Fruit fly (Drosophila melanogaster) whole organism, prepupa: ENCODE results near the gene mRpL55.

Experiments used
- CG10631 ChIP-seq: fragments of 200-800 bp; sonication (Bioruptor generic); optimal IDR thresholded peaks from 2 replicates; lab custom pipeline; 2016; ENCODE audit warnings: missing biosample characterization, missing genetic modification characterization
- CG11902 ChIP-seq: fragments of 200-800 bp; sonication (Bioruptor generic); optimal IDR thresholded peaks from 3 replicates; lab custom pipeline; 2016; ENCODE audit warnings: missing biosample characterization, missing genetic modification characterization
- CG15336 ChIP-seq: fragments of 200-800 bp; sonication (Bioruptor generic); IDR thresholded peaks from 2 replicates; pipeline ENCODE4 v1.3.6; 2022; ENCODE audit warnings: missing biosample characterization, missing genetic modification characterization
- CG1621 ChIP-seq: fragments of 200-800 bp; sonication (Bioruptor generic); optimal IDR thresholded peaks from 3 replicates; lab custom pipeline; 2018; ENCODE audit warnings: missing biosample characterization, mild to moderate bottlenecking, missing genetic modification characterization
- CG16779 ChIP-seq: fragments of 200-800 bp; sonication (Bioruptor generic); optimal IDR thresholded peaks from 3 replicates; lab custom pipeline; 2017; ENCODE audit warnings: missing biosample characterization, mild to moderate bottlenecking, missing genetic modification characterization
- CG31627 ChIP-seq: fragments of 200-800 bp; sonication (Bioruptor generic); optimal IDR thresholded peaks from 3 replicates; lab custom pipeline; 2016; ENCODE audit warnings: missing biosample characterization, missing genetic modification characterization
- CG34406 ChIP-seq: fragments of 200-800 bp; sonication (Bioruptor generic); optimal IDR thresholded peaks from 3 replicates; lab custom pipeline; 2016; ENCODE audit warnings: missing biosample characterization, missing genetic modification characterization
- CG3919 ChIP-seq: fragments of 200-800 bp; sonication (Bioruptor generic); optimal IDR thresholded peaks from 3 replicates; lab custom pipeline; 2016; ENCODE audit warnings: missing biosample characterization, missing genetic modification characterization
- CG4318 ChIP-seq: fragments of 200-800 bp; sonication (Bioruptor generic); optimal IDR thresholded peaks from 3 replicates; lab custom pipeline; 2017; ENCODE audit warnings: missing biosample characterization, mild to moderate bottlenecking, missing genetic modification characterization
- CG6163 ChIP-seq: fragments of 200-800 bp; sonication (Bioruptor generic); IDR thresholded peaks from 3 replicates; pipeline ENCODE4 v1.3.6; 2022; ENCODE audit warnings: missing biosample characterization, missing genetic modification characterization
- CG6276 ChIP-seq: fragments of 200-800 bp; sonication (Bioruptor generic); optimal IDR thresholded peaks from 2 replicates; lab custom pipeline; 2017; ENCODE audit warnings: missing biosample characterization, mild to moderate bottlenecking, missing genetic modification characterization
- CG6792 ChIP-seq: fragments of 200-800 bp; sonication (Bioruptor generic); optimal IDR thresholded peaks from 3 replicates; lab custom pipeline; 2016; ENCODE audit warnings: missing biosample characterization, missing genetic modification characterization
- CG6808 ChIP-seq: fragments of 200-800 bp; sonication (Bioruptor generic); optimal IDR thresholded peaks from 3 replicates; lab custom pipeline; 2017; ENCODE audit warnings: missing biosample characterization, missing genetic modification characterization, mild to moderate bottlenecking, moderate library complexity, missing genetic modification reagents
- CG6854 ChIP-seq: fragments of 200-800 bp; sonication (Bioruptor generic); optimal IDR thresholded peaks from 2 replicates; lab custom pipeline; 2017; ENCODE audit warnings: missing biosample characterization, mild to moderate bottlenecking, missing genetic modification characterization
- CG7368 ChIP-seq: fragments of 200-800 bp; sonication (Bioruptor generic); optimal IDR thresholded peaks from 3 replicates; lab custom pipeline; 2016; ENCODE audit warnings: missing biosample characterization, missing genetic modification characterization
- CG8119 ChIP-seq: fragments of 200-800 bp; sonication (Bioruptor generic); IDR thresholded peaks from 3 replicates; pipeline ENCODE4 v1.3.6; 2022; ENCODE audit warnings: missing biosample characterization, missing genetic modification characterization
- CG8632 ChIP-seq: fragments of 200-800 bp; sonication (Bioruptor generic); optimal IDR thresholded peaks from 3 replicates; lab custom pipeline; 2016; ENCODE audit warnings: missing biosample characterization, missing genetic modification characterization
- CG9139 ChIP-seq: fragments of 200-800 bp; sonication (Bioruptor generic); optimal IDR thresholded peaks from 3 replicates; lab custom pipeline; 2017; ENCODE audit warnings: missing biosample characterization, mild to moderate bottlenecking, missing genetic modification characterization
- Eip75B ChIP-seq: fragments of 200-800 bp; sonication (Bioruptor generic); optimal IDR thresholded peaks from 3 replicates; lab custom pipeline; 2016; ENCODE audit warnings: missing biosample characterization, missing genetic modification characterization
- Eip78C ChIP-seq: fragments of 200-800 bp; sonication (Bioruptor generic); peaks from one replicate; lab custom pipeline; 2016; ENCODE audit warnings: missing biosample characterization, missing genetic modification characterization
- Eip93F ChIP-seq: fragments of 200-800 bp; sonication (Bioruptor generic); optimal IDR thresholded peaks from 2 replicates; lab custom pipeline; 2016; ENCODE audit warnings: missing biosample characterization, mild to moderate bottlenecking, missing genetic modification characterization
- Ets21C ChIP-seq: fragments of 200-800 bp; sonication (Bioruptor generic); optimal IDR thresholded peaks from 3 replicates; lab custom pipeline; 2016; ENCODE audit warnings: missing biosample characterization, missing genetic modification characterization
- Hr38 ChIP-seq: sonication (Bioruptor generic); optimal IDR thresholded peaks from 2 replicates; lab custom pipeline; 2016; ENCODE audit warnings: missing biosample characterization, missing genetic modification characterization
- Hr39 ChIP-seq: fragments of 200-800 bp; sonication (Bioruptor generic); optimal IDR thresholded peaks from 2 replicates; lab custom pipeline; 2016; ENCODE audit warnings: missing biosample characterization, missing genetic modification characterization
- Hr4 ChIP-seq: fragments of 200-800 bp; sonication (Bioruptor generic); optimal IDR thresholded peaks from 3 replicates; lab custom pipeline; 2016; ENCODE audit warnings: missing biosample characterization, missing genetic modification characterization
- Lpt ChIP-seq: fragments of 200-800 bp; sonication (Bioruptor generic); optimal IDR thresholded peaks from 3 replicates; lab custom pipeline; 2016; ENCODE audit warnings: missing biosample characterization, missing genetic modification characterization
- Met ChIP-seq: fragments of 200-800 bp; sonication (Bioruptor generic); optimal IDR thresholded peaks from 3 replicates; lab custom pipeline; 2016; ENCODE audit warnings: missing biosample characterization, missing genetic modification characterization
- OdsH ChIP-seq: fragments of 200-800 bp; sonication (Bioruptor generic); optimal IDR thresholded peaks from 3 replicates; lab custom pipeline; 2016; ENCODE audit warnings: missing biosample characterization, missing genetic modification characterization
- Sox102F ChIP-seq: fragments of 200-800 bp; sonication (Bioruptor generic); optimal IDR thresholded peaks from 2 replicates; lab custom pipeline; 2016; ENCODE audit warnings: missing biosample characterization, mild to moderate bottlenecking, missing genetic modification characterization
- Sox14 ChIP-seq: fragments of 200-800 bp; sonication (Bioruptor generic); optimal IDR thresholded peaks from 3 replicates; lab custom pipeline; 2016; ENCODE audit warnings: missing biosample characterization, missing genetic modification characterization
- Sox15 ChIP-seq: fragments of 200-800 bp; sonication (Bioruptor generic); optimal IDR thresholded peaks from 3 replicates; lab custom pipeline; 2016; ENCODE audit warnings: missing biosample characterization, missing genetic modification characterization
- achi ChIP-seq: fragments of 200-800 bp; sonication (Bioruptor generic); optimal IDR thresholded peaks from 3 replicates; lab custom pipeline; 2016; ENCODE audit warnings: missing biosample characterization, missing genetic modification characterization
- acj6 ChIP-seq: fragments of 200-800 bp; sonication (Bioruptor generic); optimal IDR thresholded peaks from 3 replicates; lab custom pipeline; 2016; ENCODE audit warnings: missing biosample characterization, missing genetic modification characterization
- cyc ChIP-seq: fragments of 200-800 bp; sonication (Bioruptor generic); optimal IDR thresholded peaks from 3 replicates; lab custom pipeline; 2016; ENCODE audit warnings: missing biosample characterization, missing genetic modification characterization
- dsx ChIP-seq: fragments of 200-800 bp; optimal IDR thresholded peaks from 3 replicates; lab custom pipeline; 2019; ENCODE audit warnings: missing biosample characterization, mild to moderate bottlenecking, missing genetic modification characterization, moderate library complexity; ENCODE audit not compliant: poor library complexity, severe bottlenecking
- eg ChIP-seq: fragments of 200-800 bp; sonication (Bioruptor generic); IDR thresholded peaks from 3 replicates; pipeline ENCODE4 v1.3.6; 2022; ENCODE audit warnings: missing biosample characterization, missing genetic modification characterization
- esn ChIP-seq: fragments of 200-800 bp; sonication (Bioruptor generic); optimal IDR thresholded peaks from 2 replicates; lab custom pipeline; 2016; ENCODE audit warnings: missing biosample characterization, mild to moderate bottlenecking, missing genetic modification characterization, moderate library complexity
- fd85E ChIP-seq: fragments of 200-800 bp; sonication (Bioruptor generic); optimal IDR thresholded peaks from 3 replicates; lab custom pipeline; 2016; ENCODE audit warnings: missing biosample characterization, missing genetic modification characterization
- lz ChIP-seq: fragments of 200-800 bp; sonication (Bioruptor generic); optimal IDR thresholded peaks from 3 replicates; lab custom pipeline; 2016; ENCODE audit warnings: missing biosample characterization, missing genetic modification characterization
- net ChIP-seq: fragments of 200-800 bp; sonication (Bioruptor generic); optimal IDR thresholded peaks from 3 replicates; lab custom pipeline; 2016; ENCODE audit warnings: missing biosample characterization, missing genetic modification characterization
- pdm3 ChIP-seq: fragments of 200-800 bp; sonication (Bioruptor generic); optimal IDR thresholded peaks from 3 replicates; lab custom pipeline; 2016; ENCODE audit warnings: missing biosample characterization, missing genetic modification characterization
- salr ChIP-seq, 2 experiments: fragments of 200-800 bp; sonication (Bioruptor generic); optimal IDR thresholded peaks; 3 replicates each; lab custom pipeline; 2016 to 2018; ENCODE audit warnings: missing biosample characterization in 2 of 2, missing genetic modification characterization in 2 of 2, mild to moderate bottlenecking in 1 of 2
- ss ChIP-seq, 2 experiments: fragments of 200-800 bp; sonication (Bioruptor generic); optimal IDR thresholded peaks; 2 replicates in 1 of 2; 3 replicates in 1 of 2; lab custom pipeline; 2017 to 2018; ENCODE audit warnings: mild to moderate bottlenecking in 2 of 2, missing biosample characterization in 2 of 2, missing genetic modification characterization in 2 of 2, moderate library complexity in 1 of 2
- svp ChIP-seq: fragments of 200-800 bp; sonication (Bioruptor generic); peaks from one replicate; lab custom pipeline; 2016; ENCODE audit warnings: missing biosample characterization, missing genetic modification characterization
- topi ChIP-seq: fragments of 200-800 bp; sonication (Bioruptor generic); optimal IDR thresholded peaks from 3 replicates; lab custom pipeline; 2016; ENCODE audit warnings: missing biosample characterization, missing genetic modification characterization
- vri ChIP-seq: fragments of 200-800 bp; sonication (Bioruptor generic); optimal IDR thresholded peaks from 3 replicates; lab custom pipeline; 2016; ENCODE audit warnings: missing biosample characterization, mild to moderate bottlenecking, missing genetic modification characterization

Gene mRpL55

DNA sequence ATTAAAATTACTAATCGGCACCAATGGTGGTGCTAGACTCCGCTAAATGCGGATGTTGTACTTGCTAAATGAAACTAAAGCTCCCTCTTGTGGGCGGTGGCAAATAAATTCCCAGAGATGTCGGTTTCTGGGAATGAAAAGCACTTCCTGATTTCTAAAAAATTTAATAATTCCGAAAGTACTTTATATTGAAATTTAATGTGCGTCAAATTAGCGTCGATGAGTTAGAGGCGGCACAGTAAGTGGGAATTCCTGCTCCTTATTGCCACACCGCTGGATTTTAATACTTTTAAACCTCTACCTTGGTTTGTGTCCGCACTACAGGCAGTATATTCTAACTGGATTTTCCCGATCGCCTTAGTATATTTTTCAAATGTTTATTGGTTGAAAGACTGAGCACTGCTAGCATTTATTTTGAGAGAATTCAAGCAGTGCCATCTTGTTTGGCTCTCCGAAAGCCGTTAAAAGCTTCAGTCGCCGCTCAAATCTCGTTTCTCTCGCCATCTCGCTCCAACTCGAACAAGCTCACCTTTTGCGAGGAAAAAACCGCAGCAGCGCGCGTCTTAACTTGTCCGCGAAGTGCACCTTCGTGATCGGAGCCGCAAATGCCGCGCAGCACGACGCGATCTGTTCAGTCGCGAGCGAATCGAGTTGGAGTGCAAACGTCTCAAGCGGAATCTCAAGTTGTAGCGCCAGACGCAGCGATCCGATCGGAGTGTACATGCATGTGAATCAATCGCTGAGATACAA is 1.8 kb upstream of the mRpL55 start, which contains the start of gene CG6040:
Gene CG6040, plus strand, starts transcription at position 663 of the 750 bp plus-strand sequence.
- peak; percentile 41 for TF ChIP-seq CG1621
- peak; percentile 9 for TF ChIP-seq esn
- peak; percentile 93 for TF ChIP-seq dsx (GFP tag; lab: Kevin White, UChicago)
- peak; percentile 30 for TF ChIP-seq Met
- peak; percentile 29 for TF ChIP-seq acj6 (GFP tag; lab: Kevin White, UChicago)
- TF ChIP-seq net, result peak; percentile 59
- TF ChIP-seq CG6276 (GFP tag; lab: Kevin White, UChicago), result peak; percentile 58
- TF ChIP-seq Ets21C (GFP tag; lab: Kevin White, UChicago), result peak; percentile 12
- peak; percentile 5 for TF ChIP-seq lz (GFP tag; lab: Kevin White, UChicago)
- TF ChIP-seq CG6854 (GFP tag; lab: Kevin White, UChicago), result peak; percentile 85
- TF ChIP-seq CG6163 (GFP tag; lab: Robert Waterston, UW), result peak; percentile 48; the same call in 2 of the 3 replicates
- TF ChIP-seq CG7368 (GFP tag; lab: Kevin White, UChicago), result peak; percentile 30
- peak; percentile 26 to 82 for TF ChIP-seq ss (GFP tag; optimal IDR thresholded peaks at IDR 0.05; lab: Kevin White, UChicago)
- peak; percentile 56 for TF ChIP-seq CG9139 (GFP tag; lab: Kevin White, UChicago)
- TF ChIP-seq pdm3 (GFP tag; lab: Kevin White, UChicago), result peak; percentile 1
- TF ChIP-seq Hr39 (GFP tag; lab: Kevin White, UChicago), result peak; percentile 46
- TF ChIP-seq OdsH (GFP tag; lab: Kevin White, UChicago), result peak; percentile 4
- TF ChIP-seq CG8119 (GFP tag; lab: Robert Waterston, UW), result no peak; the same call in 2 of the 3 replicates
- TF ChIP-seq CG31627 (GFP tag; lab: Kevin White, UChicago), result peak; percentile 46
- peak; percentile 38 for TF ChIP-seq CG3919 (GFP tag; lab: Kevin White, UChicago)
- TF ChIP-seq vri (GFP tag; lab: Kevin White, UChicago), result peak; percentile 5
- no peak for TF ChIP-seq CG4318
- TF ChIP-seq topi (GFP tag; lab: Kevin White, UChicago), result peak; percentile 13
- TF ChIP-seq CG8632 (GFP tag; lab: Kevin White, UChicago), result no peak
- TF ChIP-seq Eip78C (GFP tag; lab: Kevin White, UChicago), result peak; percentile 79
- peak; percentile 30 for TF ChIP-seq svp (GFP tag; lab: Kevin White, UChicago)
- TF ChIP-seq CG16779 (tag; lab: Kevin White, UChicago), result peak; percentile 30
- no peak for TF ChIP-seq fd85E (GFP tag; lab: Kevin White, UChicago)
- no peak for TF ChIP-seq CG10631 (GFP tag; lab: Kevin White, UChicago)
- TF ChIP-seq eg, result peak; percentile 62; the same call in 2 of the 3 replicates
- no peak for TF ChIP-seq Hr38 (GFP tag; lab: Kevin White, UChicago)
- peak; percentile 14 for TF ChIP-seq achi
- TF ChIP-seq CG6808 (GFP tag; lab: Kevin White, UChicago), result peak; percentile 1
- TF ChIP-seq CG6792 (GFP tag; lab: Kevin White, UChicago), result no peak
- TF ChIP-seq CG15336 (GFP tag; lab: Robert Waterston, UW), result peak; percentile 66; the same call in 1 of the 2 replicates
- no peak for TF ChIP-seq salr (GFP tag; optimal IDR thresholded peaks at IDR 0.05; lab: Kevin White, UChicago)
- TF ChIP-seq Hr4 (GFP tag; lab: Kevin White, UChicago), result peak; percentile 22
- TF ChIP-seq Sox14, result peak; percentile 41
- peak; percentile 35 for TF ChIP-seq cyc (GFP tag; lab: Kevin White, UChicago)

DNA sequence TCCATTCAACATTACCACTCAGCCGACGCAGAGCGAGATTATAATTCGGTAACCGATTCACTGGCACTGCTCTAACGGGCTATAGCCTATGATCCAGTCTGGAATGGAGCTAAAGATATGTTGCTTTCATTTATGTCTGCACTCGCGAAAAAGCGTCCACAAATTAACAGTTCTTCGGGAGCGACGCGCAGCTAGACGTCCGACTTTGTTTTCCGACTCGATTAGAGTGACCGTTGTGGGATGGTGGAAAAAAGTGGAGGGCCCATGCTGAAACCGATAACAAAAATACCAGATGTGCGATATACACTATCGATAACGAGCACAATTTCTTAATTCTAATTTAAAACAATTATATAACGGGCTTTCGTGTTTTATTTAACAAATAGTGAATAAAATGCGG is 666 bp downstream of the mRpL55 start, which contains the start of gene cdi:
Gene cdi, minus strand, starts transcription at position 232 of the 400 bp plus-strand sequence.
- TF ChIP-seq Hr4 (GFP tag; lab: Kevin White, UChicago) (no peak), esn (peak; percentile 25), Sox15 (GFP tag; lab: Kevin White, UChicago) (no peak), Eip78C (GFP tag; lab: Kevin White, UChicago) (peak; percentile 67), CG15336 (GFP tag; lab: Robert Waterston, UW) (peak; percentile 36; the same call in 1 of the 2 replicates), Eip93F (GFP tag; lab: Kevin White, UChicago) (no peak), CG6854 (GFP tag; lab: Kevin White, UChicago) (no peak), Eip75B (no peak), Hr39 (GFP tag; lab: Kevin White, UChicago) (no peak), CG6808 (GFP tag; lab: Kevin White, UChicago) (peak; percentile 20), CG8119 (GFP tag; lab: Robert Waterston, UW) (0 out of 3 replicates have a peak, but pooled peaks have one; percentile 24), CG11902 (no peak), ss (GFP tag; optimal IDR thresholded peaks at IDR 0.05; lab: Kevin White, UChicago) (peak in 1 of 2 experiments; percentile 5), Lpt (GFP tag; lab: Kevin White, UChicago) (no peak), achi (no peak), Sox102F (peak; percentile 28), eg (0 out of 3 replicates have a peak, but pooled peaks have one; percentile 11), CG16779 (tag; lab: Kevin White, UChicago) (peak; percentile 11), CG3919 (GFP tag; lab: Kevin White, UChicago) (peak; percentile 27), CG34406 (no peak), vri (GFP tag; lab: Kevin White, UChicago) (peak; percentile 60), Sox14 (peak; percentile 33), topi (GFP tag; lab: Kevin White, UChicago) (peak; percentile 10), dsx (GFP tag; lab: Kevin White, UChicago) (peak; percentile 54), CG6163 (GFP tag; lab: Robert Waterston, UW) (peak; percentile 49; the same call in 2 of the 3 replicates), pdm3 (GFP tag; lab: Kevin White, UChicago) (no peak)
